Worm (Caenorhabditis elegans) whole organism, L1 larva: ENCODE results near the gene ubq-1.

Source experiments
- C04F5.9 ChIP-seq: sonication (generic microtip); optimal IDR thresholded peaks from 2 replicates; lab custom pipeline; 2016; ENCODE audit warnings: missing genetic modification characterization, missing compliant biosample characterization
- C16A3.4 ChIP-seq: fragments of 150-350 bp; optimal IDR thresholded peaks from 2 replicates; lab custom pipeline; 2014; ENCODE audit warnings: missing biosample characterization, missing genetic modification characterization
- C34B4.2 ChIP-seq: sonication (generic microtip); optimal IDR thresholded peaks from 2 replicates; lab custom pipeline; 2017; ENCODE audit warnings: mild to moderate bottlenecking, missing genetic modification characterization, missing compliant biosample characterization
- F16B12.6 ChIP-seq: fragments of 150-350 bp; optimal IDR thresholded peaks from 2 replicates; lab custom pipeline; 2014; ENCODE audit warnings: missing biosample characterization, missing genetic modification characterization
- aly-2 ChIP-seq: fragments of 150-350 bp; optimal IDR thresholded peaks from 2 replicates; lab custom pipeline; 2014; ENCODE audit warnings: missing biosample characterization, missing genetic modification characterization
- ceh-63 ChIP-seq: fragments of 200-800 bp; sonication (Bioruptor generic); optimal IDR thresholded peaks from 2 replicates; lab custom pipeline; 2018; ENCODE audit warnings: mild to moderate bottlenecking, missing genetic modification characterization, missing compliant biosample characterization
- ceh-88 ChIP-seq: fragments of 200-800 bp; sonication (Bioruptor generic); IDR thresholded peaks from 2 replicates; pipeline ENCODE4 v1.3.6; 2022; ENCODE audit warnings: missing genetic modification characterization, missing compliant biosample characterization
- ceh-90 ChIP-seq: sonication (generic microtip); optimal IDR thresholded peaks from 2 replicates; lab custom pipeline; 2016; ENCODE audit warnings: missing genetic modification characterization, missing compliant biosample characterization
- ces-1 ChIP-seq: fragments of 150-350 bp; optimal IDR thresholded peaks from 2 replicates; lab custom pipeline; 2014; ENCODE audit warnings: missing biosample characterization, missing genetic modification reagents, missing genetic modification characterization
- efl-1 ChIP-seq, 4 experiments: fragments of 150-350 bp; optimal IDR thresholded peaks in 3 of 4; peaks in 1 of 4; 1 replicate in 1 of 4; 2 replicates in 3 of 4; lab custom pipeline; 2014; ENCODE audit warnings: missing biosample characterization in 2 of 4, missing genetic modification characterization in 2 of 4, missing genetic modification reagents in 2 of 4
- elt-3 ChIP-seq, 6 experiments: fragments of 150-350 bp in 1 of 6; sonication (generic microtip); optimal IDR thresholded peaks; 2 replicates each; lab custom pipeline; 2017 to 2018; ENCODE audit warnings: missing biosample characterization in 6 of 6, missing genetic modification characterization in 6 of 6, inconsistent platforms in 1 of 6
- ets-5 ChIP-seq: fragments of 200-800 bp; sonication (Bioruptor generic); IDR thresholded peaks from 2 replicates; pipeline ENCODE4 v1.3.6; 2022; ENCODE audit warnings: missing genetic modification characterization, missing compliant biosample characterization
- fkh-10 ChIP-seq: sonication (generic microtip); optimal IDR thresholded peaks from 2 replicates; lab custom pipeline; 2017; ENCODE audit warnings: missing biosample characterization, missing genetic modification reagents, missing genetic modification characterization
- fkh-8 ChIP-seq: sonication (generic microtip); optimal IDR thresholded peaks from 2 replicates; lab custom pipeline; 2016; ENCODE audit warnings: mild to moderate bottlenecking, missing genetic modification characterization, missing compliant biosample characterization
- grh-1 ChIP-seq: fragments of 200-800 bp; sonication (Bioruptor generic); IDR thresholded peaks from 2 replicates; pipeline ENCODE4 v1.3.6; 2022; ENCODE audit warnings: missing genetic modification reagents, missing genetic modification characterization, missing compliant biosample characterization
- hlh-4 ChIP-seq: sonication (generic microtip); optimal IDR thresholded peaks from 2 replicates; lab custom pipeline; 2016; ENCODE audit warnings: mild to moderate bottlenecking, missing genetic modification characterization, missing compliant biosample characterization
- isw-1 ChIP-seq: fragments of 200-800 bp; sonication (Bioruptor generic); IDR thresholded peaks from 2 replicates; pipeline ENCODE4 v1.3.6; 2022; ENCODE audit warnings: missing genetic modification characterization, missing compliant biosample characterization
- jun-1 ChIP-seq: fragments of 150-350 bp; optimal IDR thresholded peaks from 2 replicates; lab custom pipeline; 2014; ENCODE audit warnings: missing biosample characterization, missing genetic modification reagents, missing genetic modification characterization
- lin-13 ChIP-seq: fragments of 150-350 bp; optimal IDR thresholded peaks from 2 replicates; lab custom pipeline; 2014; ENCODE audit warnings: missing biosample characterization, missing genetic modification reagents, missing genetic modification characterization
- lin-14 ChIP-seq: fragments of 200-800 bp; sonication (Bioruptor generic); optimal IDR thresholded peaks from 2 replicates; lab custom pipeline; 2018; ENCODE audit warnings: mild to moderate bottlenecking, missing genetic modification characterization, moderate library complexity, missing compliant biosample characterization
- lin-15B ChIP-seq: fragments of 150-350 bp; sonication (generic microtip); optimal IDR thresholded peaks from 3 replicates; lab custom pipeline; 2014; ENCODE audit warnings: missing biosample characterization, missing genetic modification characterization
- lin-39 ChIP-seq: fragments of 150-350 bp; optimal IDR thresholded peaks from 2 replicates; lab custom pipeline; 2014; ENCODE audit warnings: missing biosample characterization, missing genetic modification reagents, missing genetic modification characterization
- lsy-2 ChIP-seq, 2 experiments: fragments of 150-350 bp; optimal IDR thresholded peaks; 2 replicates each; lab custom pipeline; 2014; ENCODE audit warnings: missing biosample characterization in 2 of 2, missing genetic modification characterization in 2 of 2
- mef-2 ChIP-seq: fragments of 150-350 bp; optimal IDR thresholded peaks from 2 replicates; lab custom pipeline; 2014; ENCODE audit warnings: missing biosample characterization, missing genetic modification characterization
- mep-1 ChIP-seq: fragments of 150-350 bp; optimal IDR thresholded peaks from 2 replicates; lab custom pipeline; 2014; ENCODE audit warnings: missing biosample characterization, missing genetic modification characterization
- nhr-11 ChIP-seq: fragments of 150-350 bp; optimal IDR thresholded peaks from 2 replicates; lab custom pipeline; 2014; ENCODE audit warnings: missing biosample characterization, missing genetic modification characterization
- nhr-12 ChIP-seq: sonication (generic microtip); optimal IDR thresholded peaks from 2 replicates; lab custom pipeline; 2017; ENCODE audit warnings: missing biosample characterization, missing genetic modification characterization
- nhr-19 ChIP-seq: fragments of 200-800 bp; sonication (Bioruptor generic); conservative IDR thresholded peaks from 2 replicates; pipeline ENCODE4 v1.3.6; 2022; ENCODE audit warnings: missing genetic modification characterization, missing compliant biosample characterization
- nhr-20 ChIP-seq: sonication (generic microtip); optimal IDR thresholded peaks from 2 replicates; lab custom pipeline; 2016; ENCODE audit warnings: mild to moderate bottlenecking, missing genetic modification characterization, missing compliant biosample characterization
- nhr-237 ChIP-seq: fragments of 150-350 bp; optimal IDR thresholded peaks from 2 replicates; lab custom pipeline; 2014; ENCODE audit warnings: missing biosample characterization, missing genetic modification characterization
- nhr-76 ChIP-seq: sonication (generic microtip); optimal IDR thresholded peaks from 2 replicates; lab custom pipeline; 2017; ENCODE audit warnings: missing biosample characterization, missing genetic modification characterization
- nhr-77 ChIP-seq: fragments of 150-350 bp; optimal IDR thresholded peaks from 2 replicates; lab custom pipeline; 2014; ENCODE audit warnings: missing biosample characterization, missing genetic modification characterization
- nhr-85 ChIP-seq: sonication (generic microtip); peaks from one replicate; lab custom pipeline; 2016; ENCODE audit warnings: missing genetic modification characterization, inconsistent platforms, missing compliant biosample characterization
- nhr-90 ChIP-seq: sonication (generic microtip); optimal IDR thresholded peaks from 2 replicates; lab custom pipeline; 2016; ENCODE audit warnings: mild to moderate bottlenecking, missing genetic modification characterization, missing compliant biosample characterization; ENCODE audit not compliant: poor library complexity
- pag-3 ChIP-seq: sonication (generic microtip); optimal IDR thresholded peaks from 2 replicates; lab custom pipeline; 2017; ENCODE audit warnings: missing genetic modification characterization, mild to moderate bottlenecking, missing compliant biosample characterization, antibody characterized with exemption, borderline replicate concordance; ENCODE audit not compliant: insufficient read depth
- pax-3 ChIP-seq: fragments of 200-800 bp; sonication (Bioruptor generic); optimal IDR thresholded peaks from 2 replicates; lab custom pipeline; 2018; ENCODE audit warnings: mild to moderate bottlenecking, missing genetic modification characterization, moderate library complexity, missing compliant biosample characterization
- rnt-1 ChIP-seq: sonication (generic microtip); optimal IDR thresholded peaks from 2 replicates; lab custom pipeline; 2016; ENCODE audit warnings: mild to moderate bottlenecking, missing genetic modification characterization, moderate library complexity, missing compliant biosample characterization
- skn-1 ChIP-seq: fragments of 150-350 bp; optimal IDR thresholded peaks from 2 replicates; lab custom pipeline; 2014; ENCODE audit warnings: missing biosample characterization, missing genetic modification characterization
- snu-23 ChIP-seq: sonication (generic microtip); optimal IDR thresholded peaks from 2 replicates; lab custom pipeline; 2016; ENCODE audit warnings: missing genetic modification characterization, missing compliant biosample characterization
- sup-37 ChIP-seq: fragments of 200-800 bp; sonication (Bioruptor generic); optimal IDR thresholded peaks from 2 replicates; lab custom pipeline; 2018; ENCODE audit warnings: mild to moderate bottlenecking, missing genetic modification characterization, missing compliant biosample characterization
- swsn-7 ChIP-seq: sonication (generic microtip); optimal IDR thresholded peaks from 2 replicates; lab custom pipeline; 2016; ENCODE audit warnings: missing genetic modification characterization, missing compliant biosample characterization
- tbx-2 ChIP-seq: sonication (generic microtip); optimal IDR thresholded peaks from 2 replicates; lab custom pipeline; 2016; ENCODE audit warnings: missing genetic modification characterization, missing compliant biosample characterization
- tlp-1 ChIP-seq: fragments of 150-350 bp; optimal IDR thresholded peaks from 2 replicates; lab custom pipeline; 2014; ENCODE audit warnings: missing biosample characterization, missing genetic modification characterization
- unc-130 ChIP-seq: fragments of 150-350 bp; optimal IDR thresholded peaks from 2 replicates; lab custom pipeline; 2017; ENCODE audit warnings: missing biosample characterization, missing genetic modification characterization, inconsistent platforms
- unc-86 ChIP-seq: sonication (generic microtip); optimal IDR thresholded peaks from 2 replicates; lab custom pipeline; 2016; ENCODE audit warnings: missing genetic modification characterization, missing compliant biosample characterization
- unc-98 ChIP-seq: fragments of 200-800 bp; sonication (Bioruptor generic); IDR thresholded peaks from 2 replicates; pipeline ENCODE4 v1.3.6; 2022; ENCODE audit warnings: missing genetic modification characterization, missing compliant biosample characterization
- vab-15 ChIP-seq: sonication (generic microtip); optimal IDR thresholded peaks from 2 replicates; lab custom pipeline; 2017; ENCODE audit warnings: missing genotype, mild to moderate bottlenecking, missing genetic modification characterization, missing compliant biosample characterization
- xbp-1 ChIP-seq: sonication (generic microtip); optimal IDR thresholded peaks from 2 replicates; lab custom pipeline; 2016; ENCODE audit warnings: missing genetic modification characterization, missing compliant biosample characterization
- zag-1 ChIP-seq: fragments of 150-350 bp; optimal IDR thresholded peaks from 2 replicates; lab custom pipeline; 2014; ENCODE audit warnings: missing biosample characterization, missing genetic modification characterization

The ubq-1 gene

ce11 chrIII:5919799-5920387 is 20.2 kb upstream of the ubq-1 start, which contains the start of the genes tdo-2 and C28H8.2 (continued):
- TF ChIP-seq F16B12.6 (tag; lab: Kevin White, UChicago): no peak
- TF ChIP-seq nhr-85 (tag; lab: Kevin White, UChicago): peak; percentile 96
- TF ChIP-seq snu-23 (GFP tag; lab: Kevin White, UChicago): peak; percentile 75
- TF ChIP-seq vab-15 (tag; lab: Kevin White, UChicago): peak; percentile 76
- TF ChIP-seq lin-13 (GFP tag; lab: Kevin White, UChicago): peak; percentile 7
- no peak for TF ChIP-seq nhr-11 (tag; lab: Kevin White, UChicago)
- no peak for TF ChIP-seq isw-1 (GFP tag; lab: Robert Waterston, UW)
- TF ChIP-seq xbp-1 (tag; lab: Kevin White, UChicago): peak; percentile 45
- TF ChIP-seq fkh-10: no peak
- TF ChIP-seq nhr-12 (tag; lab: Kevin White, UChicago): no peak
- no peak for TF ChIP-seq ceh-90
- no peak for TF ChIP-seq pax-3 (tag; lab: Kevin White, UChicago)
- no peak for TF ChIP-seq tlp-1 (tag; lab: Kevin White, UChicago)
- no peak for TF ChIP-seq C34B4.2
- TF ChIP-seq lsy-2 (tag; optimal IDR thresholded peaks at IDR 0.05; lab: Kevin White, UChicago): peak; percentile 37
- TF ChIP-seq nhr-237 (tag; lab: Kevin White, UChicago): no peak
- no peak for TF ChIP-seq mef-2 (tag; lab: Kevin White, UChicago)
- TF ChIP-seq aly-2 (tag; lab: Kevin White, UChicago): no peak
- no peak for TF ChIP-seq unc-86 (tag; lab: Kevin White, UChicago)
- TF ChIP-seq pag-3: no peak
- TF ChIP-seq lin-15B (tag; lab: Kevin White, UChicago): no peak
- TF ChIP-seq lin-14 (GFP tag; lab: Kevin White, UChicago): peak; percentile 86
- peak; percentile 74 for TF ChIP-seq tbx-2 (tag; lab: Kevin White, UChicago)
- TF ChIP-seq skn-1 (tag; lab: Kevin White, UChicago): peak; percentile 4
- peak; percentile 67 for TF ChIP-seq unc-130
- TF ChIP-seq fkh-8 (tag; lab: Kevin White, UChicago): no peak
- TF ChIP-seq jun-1: no peak
- no peak for TF ChIP-seq hlh-4 (tag; lab: Kevin White, UChicago)
- TF ChIP-seq elt-3 (tag; optimal IDR thresholded peaks at IDR 0.05; lab: Kevin White, UChicago): peak in 5 of 6 experiments; percentile 83 to 96 (median 93)

ce11 chrIII:5921067-5921678 is 18.9 kb upstream of the ubq-1 start:
- TF ChIP-seq ets-5 (GFP tag; lab: Robert Waterston, UW): no peak
- TF ChIP-seq efl-1 (optimal IDR thresholded peaks at IDR 0.05; lab: Kevin White, UChicago): no peak
- peak in 1 of 2 experiments; percentile 92 for TF ChIP-seq efl-1 (GFP tag; optimal IDR thresholded peaks at IDR 0.05 in 1 of 2; lab: Kevin White, UChicago)
- peak; percentile 81 for TF ChIP-seq grh-1 (GFP tag; lab: Robert Waterston, UW)
- peak; percentile 65 for TF ChIP-seq snu-23 (GFP tag; lab: Kevin White, UChicago)
- TF ChIP-seq ces-1 (GFP tag; lab: Kevin White, UChicago): no peak
- TF ChIP-seq lin-39: no peak
- no peak for TF ChIP-seq rnt-1 (tag; lab: Kevin White, UChicago)
- no peak for TF ChIP-seq mef-2 (tag; lab: Kevin White, UChicago)
- peak; percentile 54 for TF ChIP-seq nhr-19 (GFP tag; lab: Robert Waterston, UW)
- TF ChIP-seq skn-1 (tag; lab: Kevin White, UChicago): no peak
- TF ChIP-seq mep-1 (tag; lab: Kevin White, UChicago): no peak
- peak; percentile 63 for TF ChIP-seq nhr-90 (tag; lab: Kevin White, UChicago)
- no peak for TF ChIP-seq hlh-4 (tag; lab: Kevin White, UChicago)
- no peak for TF ChIP-seq C04F5.9 (tag; lab: Kevin White, UChicago)
- TF ChIP-seq nhr-20: peak; percentile 69
- TF ChIP-seq nhr-77: no peak
- TF ChIP-seq pax-3 (tag; lab: Kevin White, UChicago): no peak
- no peak for TF ChIP-seq ceh-63 (GFP tag; lab: Kevin White, UChicago)
- TF ChIP-seq nhr-76 (tag; lab: Kevin White, UChicago): no peak
- no peak for TF ChIP-seq sup-37 (GFP tag; lab: Kevin White, UChicago)
- no peak for TF ChIP-seq fkh-8 (tag; lab: Kevin White, UChicago)
- no peak for TF ChIP-seq unc-130
- peak; percentile 92 for TF ChIP-seq nhr-85 (tag; lab: Kevin White, UChicago)
- TF ChIP-seq zag-1 (tag; lab: Kevin White, UChicago): no peak
- no peak for TF ChIP-seq lin-15B (tag; lab: Kevin White, UChicago)
- no peak for TF ChIP-seq swsn-7 (tag; lab: Kevin White, UChicago)
- TF ChIP-seq C16A3.4 (tag; lab: Kevin White, UChicago): no peak
- TF ChIP-seq ceh-88 (GFP tag; lab: Robert Waterston, UW): no peak
- TF ChIP-seq elt-3 (tag; optimal IDR thresholded peaks at IDR 0.05; lab: Kevin White, UChicago): peak; percentile 42 to 96 (median 93)
- peak; percentile 30 for TF ChIP-seq tbx-2 (tag; lab: Kevin White, UChicago)
- no peak for TF ChIP-seq unc-98
- no peak for TF ChIP-seq ceh-90
